Worm (Caenorhabditis elegans): Measurements from ENCODE around the gene str-87.

The str-87 gene

ce11 chrV:9024713-9025112, 36.7 kb upstream of the str-87 start, which contains the start of gene bus-1:
Gene bus-1 (minus strand): TSS chrV:9024813.
- TF ChIP-seq elt-4 (tag; optimal IDR thresholded peaks at IDR 0.05), result no peak

- TF ChIP-seq sdc-2 (tag; optimal IDR thresholded peaks at IDR 0.05), result no peak
- TF ChIP-seq unc-86 (tag; optimal IDR thresholded peaks at IDR 0.05), result no peak
- TF ChIP-seq tbx-2 (tag; optimal IDR thresholded peaks at IDR 0.05), result no peak
- no peak for TF ChIP-seq odd-2 (tag; optimal IDR thresholded peaks at IDR 0.05)
- TF ChIP-seq ceh-18 (tag; optimal IDR thresholded peaks at IDR 0.05), result no peak
- no peak for TF ChIP-seq ceh-48 (tag; optimal IDR thresholded peaks at IDR 0.05)
- TF ChIP-seq pat-9 (tag; optimal IDR thresholded peaks at IDR 0.05), result no peak
- TF ChIP-seq madf-2 (tag; optimal IDR thresholded peaks at IDR 0.05), result no peak
- no peak for TF ChIP-seq pax-1 (tag; optimal IDR thresholded peaks at IDR 0.05)
- TF ChIP-seq ttx-3 (tag; optimal IDR thresholded peaks at IDR 0.05), result no peak
- no peak for TF ChIP-seq ceh-24 (tag; optimal IDR thresholded peaks at IDR 0.05)
- TF ChIP-seq ref-2 (tag; optimal IDR thresholded peaks at IDR 0.05), result no peak
- TF ChIP-seq fkh-10 (GFP tag; optimal IDR thresholded peaks at IDR 0.05), result no peak
Observed at ce11 chrV:9022078-9022477, 34.1 kb upstream of the str-87 start, which contains the start of gene oac-41. Gene oac-41 (minus strand): TSS chrV:9022178.

- TF ChIP-seq nhr-232 (tag; optimal IDR thresholded peaks at IDR 0.05) (no peak), eyg-1 (tag; optimal IDR thresholded peaks at IDR 0.05) (no peak), elt-2 (tag; optimal IDR thresholded peaks at IDR 0.05) (no peak), ceh-34 (tag; optimal IDR thresholded peaks at IDR 0.05) (no peak), mec-3 (tag; optimal IDR thresholded peaks at IDR 0.05; ENCODE audit: borderline replicate concordance) (no peak), gmeb-2 (tag; optimal IDR thresholded peaks at IDR 0.05) (no peak), pat-9 (tag; optimal IDR thresholded peaks at IDR 0.05) (no peak), C08G9.2 (tag; optimal IDR thresholded peaks at IDR 0.05) (no peak)
Observed at ce11 chrV:9018871-9019270, 30.9 kb upstream of the str-87 start.

ce11 chrV:9016479-9016878, 28.5 kb upstream of the str-87 start, which contains the start of gene oac-40:
Gene oac-40 (plus strand): TSS chrV:9016779.
- TF ChIP-seq ceh-22 (tag; optimal IDR thresholded peaks at IDR 0.05), result no peak

ce11 chrV:9015540-9015939, 27.5 kb upstream of the str-87 start, which contains the start of gene srt-18:
Gene srt-18 (minus strand): TSS chrV:9015640.
- TF ChIP-seq ets-4 (tag; optimal IDR thresholded peaks at IDR 0.05), result no peak
- TF ChIP-seq ref-2 (tag; optimal IDR thresholded peaks at IDR 0.05), result no peak
- no peak for TF ChIP-seq C38D4.7 (GFP tag; optimal IDR thresholded peaks at IDR 0.05)

ce11 chrV:9013765-9014164, 25.8 kb upstream of the str-87 start, which contains the start of gene srh-201:
Gene srh-201 (minus strand): TSS chrV:9013865.
- TF ChIP-seq nhr-11 (tag; optimal IDR thresholded peaks at IDR 0.05) (no peak), elt-2 (tag; optimal IDR thresholded peaks at IDR 0.05) (no peak), lin-11 (tag; optimal IDR thresholded peaks at IDR 0.05) (no peak), tbx-7 (tag; optimal IDR thresholded peaks at IDR 0.05) (no peak), ztf-16 (tag; optimal IDR thresholded peaks at IDR 0.05) (no peak), ttx-3 (tag; optimal IDR thresholded peaks at IDR 0.05) (no peak), che-1 (tag; optimal IDR thresholded peaks at IDR 0.05) (no peak), odd-2 (tag; optimal IDR thresholded peaks at IDR 0.05) (no peak), ref-2 (tag; optimal IDR thresholded peaks at IDR 0.05) (no peak), dve-1 (tag; optimal IDR thresholded peaks at IDR 0.05) (no peak), ceh-18 (tag; optimal IDR thresholded peaks at IDR 0.05) (no peak), ceh-34 (tag; optimal IDR thresholded peaks at IDR 0.05) (no peak), elt-4 (tag; optimal IDR thresholded peaks at IDR 0.05) (no peak), hlh-15 (tag; optimal IDR thresholded peaks at IDR 0.05) (no peak), nhr-232 (tag; optimal IDR thresholded peaks at IDR 0.05) (no peak), ceh-19 (GFP tag; optimal IDR thresholded peaks at IDR 0.05) (no peak), ceh-30 (tag; optimal IDR thresholded peaks at IDR 0.05) (no peak), sox-4 (tag; optimal IDR thresholded peaks at IDR 0.05) (no peak), ceh-45 (GFP tag; IDR thresholded peaks at IDR 0.05) (no peak), hlh-30 (tag; optimal IDR thresholded peaks at IDR 0.05; ENCODE audit: insufficient read depth) (no peak)

Measured in whole organism, late embryonic.